Worm (Caenorhabditis elegans): ENCODE data around the gene odr-10.

DNA sequence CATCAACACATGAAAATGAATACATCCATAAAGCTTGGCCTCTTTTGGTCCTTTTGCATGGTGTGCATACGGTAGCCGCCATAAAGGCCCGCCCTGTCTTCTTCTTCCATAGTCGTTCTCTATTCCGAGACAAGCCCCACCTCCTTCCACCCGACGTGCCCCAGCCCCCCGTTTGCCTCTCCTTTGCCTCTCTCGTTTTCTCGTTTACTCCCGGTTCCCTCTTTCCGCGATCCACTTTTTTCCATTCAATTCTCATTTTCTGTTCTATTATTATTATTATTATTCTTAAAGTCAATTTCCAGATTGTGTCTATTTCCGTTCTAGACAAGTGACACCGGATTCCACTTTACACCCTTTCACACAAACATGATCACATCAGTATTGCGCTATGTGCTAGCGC, 23.6 kb upstream of the odr-10 start, which contains the start of gene unc-6:
- TF ChIP-seq snpc-4 (tag; optimal IDR thresholded peaks at IDR 0.05) = no peak
- TF ChIP-seq zag-1 (tag; optimal IDR thresholded peaks at IDR 0.05) = no peak
